Fruit fly (Drosophila melanogaster) whole organism, embryonic: Measurements from ENCODE around the gene CG1607.
A peak's percentile ranks its signal among the peaks of the same experiment; 100 is the strongest.

ENCODE experiments used
- CG10267 ChIP-seq: fragments of 200-800 bp; sonication (Bioruptor generic); optimal IDR thresholded peaks from 2 replicates; lab custom pipeline; 2018; ENCODE audit warnings: missing biosample characterization, mild to moderate bottlenecking, missing genetic modification characterization, moderate library complexity
- CG11093 ChIP-seq: fragments of 200-800 bp; sonication (Bioruptor generic); IDR thresholded peaks from 3 replicates; pipeline ENCODE4 v1.3.6; 2022; ENCODE audit warnings: missing biosample characterization, missing genetic modification characterization
- CG13296 ChIP-seq: fragments of 200-800 bp; sonication (Bioruptor generic); optimal IDR thresholded peaks from 3 replicates; lab custom pipeline; 2018; ENCODE audit warnings: missing biosample characterization, mild to moderate bottlenecking, missing genetic modification characterization
- CG1647 ChIP-seq: fragments of 200-800 bp; sonication (Bioruptor generic); optimal IDR thresholded peaks from 3 replicates; lab custom pipeline; 2016; ENCODE audit warnings: missing biosample characterization, missing genetic modification characterization
- CG17359 ChIP-seq: fragments of 200-800 bp; sonication (Bioruptor generic); optimal IDR thresholded peaks from 3 replicates; lab custom pipeline; 2018; ENCODE audit warnings: missing biosample characterization, mild to moderate bottlenecking, missing genetic modification characterization, moderate library complexity
- CG17568 ChIP-seq: fragments of 200-800 bp; sonication (Bioruptor generic); optimal IDR thresholded peaks from 2 replicates; lab custom pipeline; 2018; ENCODE audit warnings: missing biosample characterization, mild to moderate bottlenecking, missing genetic modification characterization, moderate library complexity
- CG2129 ChIP-seq: fragments of 200-800 bp; sonication (Bioruptor generic); IDR thresholded peaks from 2 replicates; pipeline ENCODE4 v1.3.6; 2022; ENCODE audit warnings: missing biosample characterization, missing genetic modification characterization; ENCODE audit not compliant: partially characterized antibody
- CG2889 ChIP-seq: fragments of 200-800 bp; sonication (Bioruptor generic); IDR thresholded peaks from 3 replicates; pipeline ENCODE4 v1.3.6; 2022; ENCODE audit warnings: missing biosample characterization, missing genetic modification characterization
- CG32532 ChIP-seq: fragments of 200-800 bp; sonication (Bioruptor generic); IDR thresholded peaks from 2 replicates; pipeline ENCODE4 v1.3.6; 2022; ENCODE audit warnings: missing biosample characterization, missing genetic modification characterization
- CG3281 ChIP-seq: fragments of 200-800 bp; sonication (Bioruptor generic); optimal IDR thresholded peaks from 3 replicates; lab custom pipeline; 2017; ENCODE audit warnings: missing biosample characterization, mild to moderate bottlenecking, missing genetic modification characterization
- CG3847 ChIP-seq: fragments of 200-800 bp; sonication (Bioruptor generic); IDR thresholded peaks from 2 replicates; pipeline ENCODE4 v1.3.6; 2022; ENCODE audit warnings: missing biosample characterization, missing genetic modification characterization
- CG6254 ChIP-seq: fragments of 200-800 bp; sonication (Bioruptor generic); optimal IDR thresholded peaks from 3 replicates; lab custom pipeline; 2017; ENCODE audit warnings: mild to moderate bottlenecking, missing biosample characterization, missing genetic modification reagents, missing genetic modification characterization
- CG6765 ChIP-seq: fragments of 200-800 bp; sonication (Bioruptor generic); optimal IDR thresholded peaks from 3 replicates; lab custom pipeline; 2017; ENCODE audit warnings: missing biosample characterization, mild to moderate bottlenecking, missing genetic modification characterization
- CG7271 ChIP-seq: fragments of 200-800 bp; sonication (Bioruptor generic); optimal IDR thresholded peaks from 2 replicates; lab custom pipeline; 2018; ENCODE audit warnings: missing biosample characterization, mild to moderate bottlenecking, missing genetic modification characterization, moderate library complexity
- CG8924 ChIP-seq: fragments of 200-800 bp; optimal IDR thresholded peaks from 3 replicates; lab custom pipeline; 2019; ENCODE audit warnings: missing biosample characterization, mild to moderate bottlenecking, missing genetic modification characterization, moderate library complexity
- Camta ChIP-seq: fragments of 200-800 bp; sonication (Bioruptor generic); optimal IDR thresholded peaks from 2 replicates; lab custom pipeline; 2016; ENCODE audit warnings: missing biosample characterization, missing genetic modification characterization
- D19A ChIP-seq: fragments of 200-800 bp; optimal IDR thresholded peaks from 3 replicates; lab custom pipeline; 2019; ENCODE audit warnings: missing biosample characterization, mild to moderate bottlenecking, missing genetic modification characterization, moderate library complexity
- Deaf1 ChIP-seq: fragments of 200-800 bp; optimal IDR thresholded peaks from 3 replicates; lab custom pipeline; 2019; ENCODE audit warnings: missing biosample characterization, mild to moderate bottlenecking, missing genetic modification characterization, moderate library complexity
- Hr78 ChIP-seq, 2 experiments: fragments of 200-800 bp in 1 of 2; fragments of >200 bp in 1 of 2; sonication (Bioruptor generic) in 1 of 2; optimal IDR thresholded peaks; 2 replicates each; lab custom pipeline; 2017 to 2019; ENCODE audit warnings: missing biosample characterization in 2 of 2, missing genetic modification characterization in 2 of 2, mild to moderate bottlenecking in 1 of 2, moderate library complexity in 1 of 2
- Med ChIP-seq: fragments of 200-800 bp; sonication (Bioruptor generic); peaks from one replicate; lab custom pipeline; 2016; ENCODE audit warnings: missing biosample characterization, missing genetic modification characterization, mild to moderate bottlenecking, inconsistent platforms, moderate library complexity
- Myb ChIP-seq: fragments of 200-800 bp; sonication (Bioruptor generic); optimal IDR thresholded peaks from 2 replicates; lab custom pipeline; 2016; ENCODE audit warnings: missing biosample characterization, missing genetic modification characterization
- NC2β ChIP-seq: fragments of 200-800 bp; sonication (Bioruptor generic); optimal IDR thresholded peaks from 2 replicates; lab custom pipeline; 2016; ENCODE audit warnings: missing biosample characterization, missing genetic modification characterization
- NK7.1 ChIP-seq: fragments of 200-800 bp; sonication (Bioruptor generic); optimal IDR thresholded peaks from 3 replicates; lab custom pipeline; 2016; ENCODE audit warnings: missing biosample characterization, missing genetic modification characterization
- Nf-YB ChIP-seq: fragments of 200-800 bp; sonication (Bioruptor generic); optimal IDR thresholded peaks from 3 replicates; lab custom pipeline; 2019; ENCODE audit warnings: missing biosample characterization, mild to moderate bottlenecking, missing genetic modification characterization, moderate library complexity
- Optix ChIP-seq: fragments of 200-800 bp; sonication (Bioruptor generic); IDR thresholded peaks from 3 replicates; pipeline ENCODE4 v1.3.6; 2022; ENCODE audit warnings: missing biosample characterization, missing genetic modification characterization
- Pdp1 ChIP-seq, 2 experiments: fragments of 200-800 bp; sonication (Bioruptor generic); optimal IDR thresholded peaks; 3 replicates each; lab custom pipeline; 2016; ENCODE audit warnings: missing biosample characterization in 2 of 2, missing genetic modification characterization in 2 of 2, mild to moderate bottlenecking in 1 of 2, moderate library complexity in 1 of 2
- Ravus ChIP-seq: fragments of 200-800 bp; sonication (Bioruptor generic); IDR thresholded peaks from 2 replicates; pipeline ENCODE4 v1.3.6; 2022; ENCODE audit warnings: missing biosample characterization, missing genetic modification characterization
- Stat92E ChIP-seq, 3 experiments: fragments of >200 bp in 2 of 3; fragments of 200-800 bp in 1 of 3; sonication (Bioruptor generic) in 1 of 3; optimal IDR thresholded peaks; 2 replicates each; lab custom pipeline; 2017 to 2019; ENCODE audit warnings: missing biosample characterization in 3 of 3, missing genetic modification characterization in 3 of 3, mild to moderate bottlenecking in 1 of 3, moderate library complexity in 1 of 3
- amos ChIP-seq: fragments of 200-800 bp; sonication (Bioruptor generic); IDR thresholded peaks from 2 replicates; pipeline ENCODE4 v1.3.6; 2022; ENCODE audit warnings: missing biosample characterization, missing genetic modification characterization; ENCODE audit not compliant: partially characterized antibody
- ap ChIP-seq: fragments of 200-800 bp; sonication (Bioruptor generic); IDR thresholded peaks from 2 replicates; pipeline ENCODE4 v1.3.6; 2022; ENCODE audit warnings: missing biosample characterization, missing genetic modification characterization
- ato ChIP-seq: fragments of 200-800 bp; sonication (Bioruptor generic); IDR thresholded peaks from 2 replicates; pipeline ENCODE4 v1.3.6; 2022; ENCODE audit warnings: missing biosample characterization, missing genetic modification characterization; ENCODE audit not compliant: partially characterized antibody
- crp ChIP-seq, 2 experiments: fragments of 200-800 bp; sonication (Bioruptor generic); optimal IDR thresholded peaks; 2 replicates in 1 of 2; 3 replicates in 1 of 2; lab custom pipeline; 2017; ENCODE audit warnings: missing biosample characterization in 2 of 2, missing genetic modification characterization in 2 of 2, mild to moderate bottlenecking in 1 of 2, moderate library complexity in 1 of 2
- danr ChIP-seq: fragments of 200-800 bp; sonication (Bioruptor generic); IDR thresholded peaks from 2 replicates; pipeline ENCODE4 v1.3.6; 2022; ENCODE audit warnings: missing biosample characterization, missing genetic modification characterization
- gfzf ChIP-seq: fragments of 200-800 bp; sonication (Bioruptor generic); optimal IDR thresholded peaks from 2 replicates; lab custom pipeline; 2016; ENCODE audit warnings: missing biosample characterization, mild to moderate bottlenecking, missing genetic modification characterization, moderate library complexity
- inv ChIP-seq: fragments of 200-800 bp; sonication (Bioruptor generic); IDR thresholded peaks from 2 replicates; pipeline ENCODE4 v1.3.6; 2022; ENCODE audit warnings: missing biosample characterization, missing genetic modification characterization; ENCODE audit not compliant: partially characterized antibody
- ken ChIP-seq: fragments of 200-800 bp; sonication (Bioruptor generic); IDR thresholded peaks from 3 replicates; pipeline ENCODE4 v1.3.6; 2022; ENCODE audit warnings: missing biosample characterization, missing genetic modification characterization
- lab ChIP-seq: fragments of 200-800 bp; sonication (Bioruptor generic); optimal IDR thresholded peaks from 3 replicates; lab custom pipeline; 2017; ENCODE audit warnings: missing biosample characterization, missing genetic modification characterization, mild to moderate bottlenecking, moderate library complexity, missing genetic modification reagents
- mld ChIP-seq: fragments of 200-800 bp; sonication (Bioruptor generic); IDR thresholded peaks from 3 replicates; pipeline ENCODE4 v1.3.6; 2022; ENCODE audit warnings: missing biosample characterization, missing genetic modification characterization; ENCODE audit not compliant: partially characterized antibody
- p53 ChIP-seq: fragments of 200-800 bp; sonication (Bioruptor generic); optimal IDR thresholded peaks from 2 replicates; lab custom pipeline; 2016; ENCODE audit warnings: missing biosample characterization, missing genetic modification characterization
- pb ChIP-seq: fragments of 200-800 bp; sonication (Bioruptor generic); optimal IDR thresholded peaks from 3 replicates; lab custom pipeline; 2016; ENCODE audit warnings: missing biosample characterization, missing genetic modification characterization
- phol ChIP-seq: fragments of 200-800 bp; sonication (Bioruptor generic); optimal IDR thresholded peaks from 3 replicates; lab custom pipeline; 2018; ENCODE audit warnings: missing biosample characterization, mild to moderate bottlenecking, missing genetic modification characterization, moderate library complexity
- sob ChIP-seq: fragments of 200-800 bp; sonication (Bioruptor generic); IDR thresholded peaks from 2 replicates; pipeline ENCODE4 v1.3.6; 2022; ENCODE audit warnings: missing biosample characterization, missing genetic modification characterization
- tup ChIP-seq: fragments of 200-800 bp; sonication (Bioruptor generic); optimal IDR thresholded peaks from 2 replicates; lab custom pipeline; 2016; ENCODE audit warnings: missing biosample characterization, mild to moderate bottlenecking, missing genetic modification characterization, moderate library complexity
- vnd ChIP-seq: fragments of 200-800 bp; sonication (Bioruptor generic); IDR thresholded peaks from 3 replicates; pipeline ENCODE4 v1.3.6; 2022; ENCODE audit warnings: missing biosample characterization, missing genetic modification characterization; ENCODE audit not compliant: partially characterized antibody
- wek ChIP-seq: fragments of 200-800 bp; sonication (Bioruptor generic); optimal IDR thresholded peaks from 3 replicates; lab custom pipeline; 2018; ENCODE audit warnings: missing biosample characterization, mild to moderate bottlenecking, missing genetic modification characterization, moderate library complexity

The CG1607 gene

dm6 chr3R:31395222-31395831 is 13.4 kb downstream of the CG1607 start, which contains the start of the genes Ugt35D1 and Gcn2 (continued):
- TF ChIP-seq CG1647 (GFP tag; lab: Kevin White, UChicago) (peak; percentile 51), Med (GFP tag; lab: Kevin White, UChicago) (peak; percentile 93), amos (GFP tag; lab: Robert Waterston, UW) (peak; percentile 57; the same call in 1 of the 2 replicates), Pdp1 (GFP tag; optimal IDR thresholded peaks at IDR 0.05; lab: Kevin White, UChicago) (no peak), CG10267 (tag; lab: Kevin White, UChicago) (no peak), CG3847 (GFP tag; lab: Robert Waterston, UW) (no peak), Nf-YB (GFP tag; lab: Kevin White, UChicago) (peak; percentile 7), CG32532 (GFP tag; lab: Robert Waterston, UW) (no peak), CG2129 (0 out of 2 replicates have a peak, but pooled peaks have one; percentile 17), vnd (peak; percentile 50; the same call in 2 of the 3 replicates), CG17568 (GFP tag; lab: Kevin White, UChicago) (no peak), Deaf1 (no peak), inv (no peak), crp (GFP tag; optimal IDR thresholded peaks at IDR 0.05; lab: Kevin White, UChicago) (peak in 1 of 2 experiments; percentile 15), phol (tag; lab: Kevin White, UChicago) (no peak), CG13296 (peak; percentile 29)

DNA sequence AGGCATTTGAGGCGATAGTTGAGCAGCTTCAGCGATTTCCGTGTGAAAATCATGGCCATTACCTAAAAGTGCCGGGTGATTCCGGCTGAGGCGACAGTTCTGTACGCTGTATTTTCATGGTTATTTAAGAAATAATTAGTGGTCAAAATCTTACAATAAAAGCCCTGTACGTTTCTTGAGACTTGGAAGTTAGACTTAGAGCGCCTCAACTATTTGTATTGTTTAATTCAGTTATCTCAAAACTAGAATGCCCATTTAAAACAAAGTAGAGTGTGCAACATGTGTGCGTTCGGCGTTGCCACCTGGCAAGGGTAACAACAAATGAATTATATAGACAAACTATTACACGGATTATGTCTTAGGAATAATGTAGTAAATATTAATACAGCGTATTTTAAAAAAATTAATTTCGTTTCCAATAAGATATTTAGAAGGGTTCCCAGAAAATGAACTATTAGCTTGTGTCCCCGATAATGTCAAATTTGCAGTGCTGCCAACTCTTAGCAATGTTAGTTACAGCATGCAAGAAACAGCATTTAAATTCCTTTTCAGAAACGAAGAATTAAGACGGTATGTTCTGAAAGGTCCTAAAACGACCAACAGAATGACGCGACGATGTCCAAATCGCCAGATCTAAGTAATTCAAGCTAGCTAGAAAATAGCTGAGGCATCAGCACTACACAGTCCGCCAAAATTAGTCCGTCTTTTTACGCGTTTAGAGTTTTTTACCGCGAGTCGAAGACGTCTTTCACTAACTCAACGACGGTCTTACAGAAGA is 22.8 kb downstream of the CG1607 start, which contains the start of gene Gprk2:
Gene Gprk2, plus strand, starts transcription at position 747 of the 778 bp plus-strand sequence.
- TF ChIP-seq CG11093 (GFP tag; lab: Robert Waterston, UW) = peak; percentile 99
- peak; percentile 100 for TF ChIP-seq pb
- TF ChIP-seq ken (GFP tag; lab: Robert Waterston, UW) = peak; percentile 100
- peak; percentile 97 for TF ChIP-seq Myb (GFP tag; lab: Kevin White, UChicago)
- peak in 1 of 2 experiments; percentile 97 for TF ChIP-seq Hr78 (GFP tag; optimal IDR thresholded peaks at IDR 0.05; lab: Kevin White, UChicago)
- TF ChIP-seq ap (GFP tag; lab: Robert Waterston, UW) = peak; percentile 100
- TF ChIP-seq Optix (GFP tag; lab: Robert Waterston, UW) = peak; percentile 100
- peak; percentile 100 for TF ChIP-seq sob (GFP tag; lab: Robert Waterston, UW)
- peak; percentile 95 for TF ChIP-seq CG7271 (tag; lab: Kevin White, UChicago)
- peak; percentile 100 for TF ChIP-seq NC2β (GFP tag; lab: Kevin White, UChicago)
- TF ChIP-seq mld (GFP tag; lab: Robert Waterston, UW) = no peak
- TF ChIP-seq Ravus (GFP tag; lab: Robert Waterston, UW) = peak; percentile 100
- TF ChIP-seq CG8924 (tag; lab: Kevin White, UChicago) = peak; percentile 100
- peak; percentile 97 for TF ChIP-seq wek (GFP tag; lab: Kevin White, UChicago)
- peak; percentile 100 for TF ChIP-seq CG3281 (GFP tag; lab: Kevin White, UChicago)
- TF ChIP-seq lab (GFP tag; lab: Kevin White, UChicago) = peak; percentile 100
- peak; percentile 100 for TF ChIP-seq Camta (GFP tag; lab: Kevin White, UChicago)
- TF ChIP-seq ato (GFP tag; lab: Robert Waterston, UW) = no peak
- TF ChIP-seq CG2889 (GFP tag; lab: Robert Waterston, UW) = peak; percentile 100
- peak; percentile 99 for TF ChIP-seq D19A
- no peak for TF ChIP-seq amos (GFP tag; lab: Robert Waterston, UW)
- peak; percentile 99 for TF ChIP-seq p53 (GFP tag; lab: Kevin White, UChicago)
- peak; percentile 100 for TF ChIP-seq tup (GFP tag; lab: Kevin White, UChicago)
- peak; percentile 99 for TF ChIP-seq CG6765 (GFP tag; lab: Kevin White, UChicago)
- TF ChIP-seq Stat92E (GFP tag; optimal IDR thresholded peaks at IDR 0.05; lab: Kevin White, UChicago) = peak in 1 of 3 experiments; percentile 98
- TF ChIP-seq danr (GFP tag; lab: Robert Waterston, UW) = peak; percentile 100
- peak; percentile 100 for TF ChIP-seq CG17359 (tag; lab: Kevin White, UChicago)
- peak; percentile 98 for TF ChIP-seq CG6254 (GFP tag; lab: Kevin White, UChicago)
- TF ChIP-seq gfzf = peak; percentile 96
- TF ChIP-seq NK7.1 (GFP tag; lab: Kevin White, UChicago) = peak; percentile 100
